Fruit fly (Drosophila melanogaster): ENCODE data around the gene CG6885.

The CG6885 gene

dm6 chr3L:18747953-18748756 lies 3.9 kb downstream of the CG6885 start, which contains the start of the genes Nufip and Atg3 (continued):
- TF ChIP-seq CG3838 (GFP tag; optimal IDR thresholded peaks at IDR 0.05) (no peak), CG31388 (GFP tag; optimal IDR thresholded peaks at IDR 0.05) (no peak), tll (GFP tag; optimal IDR thresholded peaks at IDR 0.05) (peak in 1 of 2 experiments; percentile 39), CG12942 (GFP tag; optimal IDR thresholded peaks at IDR 0.05) (no peak), CG2120 (GFP tag; optimal IDR thresholded peaks at IDR 0.05) (peak; percentile 53), chinmo (GFP tag; IDR thresholded peaks at IDR 0.05; ENCODE audit: partially characterized antibody) (0 out of 4 replicates have a peak, but pooled peaks have one; percentile 43), CG13624 (GFP tag; optimal IDR thresholded peaks at IDR 0.05) (no peak), aop (GFP tag; IDR thresholded peaks at IDR 0.05) (no peak), ewg (GFP tag; optimal IDR thresholded peaks at IDR 0.05) (peak; percentile 34), CG34422 (GFP tag; IDR thresholded peaks at IDR 0.05) (0 out of 3 replicates have a peak, but pooled peaks have one; percentile 12), ash1 (GFP tag; optimal IDR thresholded peaks at IDR 0.05) (no peak), CG32767 (GFP tag; IDR thresholded peaks at IDR 0.05) (no peak), Dref (GFP tag; IDR thresholded peaks at IDR 0.05) (peak; percentile 80), GATAe (GFP tag; conservative IDR thresholded peaks at IDR 0.05) (no peak), Hmx (GFP tag; optimal IDR thresholded peaks at IDR 0.05) (no peak), sens (GFP tag) (peak; percentile 71), kah (GFP tag; optimal IDR thresholded peaks at IDR 0.05) (peak; percentile 51), Asciz (GFP tag; optimal IDR thresholded peaks at IDR 0.05) (no peak), Atf3 (GFP tag; optimal IDR thresholded peaks at IDR 0.05) (no peak), ATbp (GFP tag; optimal IDR thresholded peaks at IDR 0.05) (no peak), CG42726 (GFP tag; IDR thresholded peaks at IDR 0.05; ENCODE audit: partially characterized antibody) (peak; percentile 56), YL-1 (GFP tag; optimal IDR thresholded peaks at IDR 0.05) (peak; percentile 57), row (GFP tag; IDR thresholded peaks at IDR 0.05) (peak; percentile 76), CTCF (GFP tag; optimal IDR thresholded peaks at IDR 0.05) (no peak), fd64A (GFP tag; optimal IDR thresholded peaks at IDR 0.05) (no peak), nmo (GFP tag; optimal IDR thresholded peaks at IDR 0.05) (peak; percentile 73), pzg (GFP tag; optimal IDR thresholded peaks at IDR 0.05) (peak; percentile 66), CG4360 (GFP tag; IDR thresholded peaks at IDR 0.05) (no peak), caup (GFP tag; optimal IDR thresholded peaks at IDR 0.05; ENCODE audit: severe bottlenecking) (no peak), CG13287 (GFP tag; IDR thresholded peaks at IDR 0.05; ENCODE audit: partially characterized antibody) (peak; percentile 83), Doc3 (GFP tag; IDR thresholded peaks at IDR 0.05; ENCODE audit: partially characterized antibody) (peak; percentile 77), Dll (GFP tag; IDR thresholded peaks at IDR 0.05; ENCODE audit: partially characterized antibody) (peak; percentile 81), sqz (GFP tag; optimal IDR thresholded peaks at IDR 0.05) (peak; percentile 5), CG6272 (GFP tag; IDR thresholded peaks at IDR 0.05) (no peak), Neu2 (GFP tag; optimal IDR thresholded peaks at IDR 0.05; ENCODE audit: borderline replicate concordance) (no peak), sob (GFP tag; IDR thresholded peaks at IDR 0.05) (no peak), ci (GFP tag; IDR thresholded peaks at IDR 0.05) (no peak), CG4328 (GFP tag; optimal IDR thresholded peaks at IDR 0.05) (no peak), sug (tag; optimal IDR thresholded peaks at IDR 0.05) (peak; percentile 67), pros (GFP tag; optimal IDR thresholded peaks at IDR 0.05) (no peak), CG18619 (GFP tag; optimal IDR thresholded peaks at IDR 0.05) (peak; percentile 22), cato (GFP tag; optimal IDR thresholded peaks at IDR 0.05; ENCODE audit: borderline replicate concordance) (no peak), CG5245 (GFP tag; optimal IDR thresholded peaks at IDR 0.05) (no peak), HmgZ (tag; optimal IDR thresholded peaks at IDR 0.05) (peak; percentile 43), knrl (GFP tag; IDR thresholded peaks at IDR 0.05; ENCODE audit: partially characterized antibody) (peak; percentile 74; the same call in 2 of the 3 replicates), D19A (tag; optimal IDR thresholded peaks at IDR 0.05) (peak; percentile 34), unpg (GFP tag; optimal IDR thresholded peaks at IDR 0.05) (no peak), CG10431 (GFP tag; optimal IDR thresholded peaks at IDR 0.05) (no peak), Bdp1 (GFP tag; optimal IDR thresholded peaks at IDR 0.05) (no peak)

Data from whole organism, embryonic.